Worm (Caenorhabditis elegans): Measurements from ENCODE around the gene cyp-33D3.

cyp-33D3 gene

DNA sequence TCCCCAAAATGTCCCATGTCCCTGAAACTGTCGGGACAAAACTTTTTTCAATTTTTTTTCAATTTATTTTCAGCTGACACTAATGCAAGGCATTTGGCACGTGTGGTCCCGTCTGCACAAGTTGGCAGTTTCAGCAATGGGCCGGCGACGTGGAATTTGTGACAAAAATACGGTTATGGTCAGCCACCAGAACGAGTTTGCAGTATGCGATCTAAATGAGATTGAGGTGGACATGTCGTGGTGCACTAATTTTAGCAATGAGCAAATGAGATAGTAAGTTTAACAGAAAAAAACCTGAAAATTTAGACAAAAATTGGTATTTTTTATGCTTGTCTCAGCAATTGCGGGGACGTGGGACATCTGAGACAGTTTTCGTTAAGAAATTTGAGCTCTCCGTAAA, 5.4 kb upstream of the cyp-33D3 start:
- TF ChIP-seq hmbx-1 (tag; optimal IDR thresholded peaks at IDR 0.05) = no peak
- no peak for TF ChIP-seq sea-1 (GFP tag; conservative IDR thresholded peaks at IDR 0.05)
- TF ChIP-seq scrt-1 (GFP tag; IDR thresholded peaks at IDR 0.05) = no peak
- no peak for TF ChIP-seq pes-1 (GFP tag; IDR thresholded peaks at IDR 0.05)
- TF ChIP-seq ets-7 (tag; optimal IDR thresholded peaks at IDR 0.05) = no peak
- no peak for TF ChIP-seq ama-1 (optimal IDR thresholded peaks at IDR 0.05)
- TF ChIP-seq tbx-11 (GFP tag; IDR thresholded peaks at IDR 0.05) = no peak
- TF ChIP-seq ceh-36 (tag; optimal IDR thresholded peaks at IDR 0.05) = no peak

DNA sequence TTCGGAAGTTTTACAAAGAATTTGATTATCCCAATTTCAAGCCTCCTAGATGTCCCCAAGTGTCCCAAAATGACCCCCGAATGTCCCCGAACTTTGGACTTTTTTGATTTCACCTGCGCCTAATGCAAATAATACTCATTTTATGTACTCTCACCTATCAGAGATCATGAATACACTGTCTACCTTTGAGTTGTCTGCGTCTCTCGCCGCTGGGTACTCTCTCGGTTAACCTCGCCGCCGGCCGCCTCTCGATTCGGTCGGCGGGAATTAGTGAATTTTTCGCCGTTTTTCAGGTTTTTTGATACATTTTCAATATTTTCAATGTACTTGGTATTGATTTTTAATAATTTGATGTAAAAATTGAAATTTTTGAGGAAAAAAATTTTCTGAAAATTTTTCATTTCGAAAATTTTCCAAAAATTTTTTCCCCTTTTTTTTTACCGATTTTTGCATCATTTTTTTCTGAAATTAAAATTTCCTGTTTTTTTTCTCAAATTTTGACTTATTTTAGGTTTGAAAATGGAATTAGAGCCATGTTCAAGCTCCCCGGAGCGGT, 1.9 kb upstream of the cyp-33D3 start, which contains the start of gene nhr-65:
nhr-65 (plus strand) TSS at position 506 of the 556 bp plus-strand sequence.
- TF ChIP-seq F13C5.2 (tag; optimal IDR thresholded peaks at IDR 0.05) = no peak
- no peak for TF ChIP-seq scrt-1 (GFP tag; IDR thresholded peaks at IDR 0.05)
- TF ChIP-seq tbx-11 (GFP tag; IDR thresholded peaks at IDR 0.05) = no peak
- no peak for TF ChIP-seq aly-1 (tag; optimal IDR thresholded peaks at IDR 0.05)
- TF ChIP-seq tbx-37 (GFP tag; conservative IDR thresholded peaks at IDR 0.05) = no peak
- no peak for TF ChIP-seq B0310.2 (tag; optimal IDR thresholded peaks at IDR 0.05)
- TF ChIP-seq flt-1 (GFP tag; IDR thresholded peaks at IDR 0.05) = no peak
- TF ChIP-seq ceh-13 (GFP tag; optimal IDR thresholded peaks at IDR 0.05) = no peak
- no peak for TF ChIP-seq hmbx-1 (tag; optimal IDR thresholded peaks at IDR 0.05)

DNA sequence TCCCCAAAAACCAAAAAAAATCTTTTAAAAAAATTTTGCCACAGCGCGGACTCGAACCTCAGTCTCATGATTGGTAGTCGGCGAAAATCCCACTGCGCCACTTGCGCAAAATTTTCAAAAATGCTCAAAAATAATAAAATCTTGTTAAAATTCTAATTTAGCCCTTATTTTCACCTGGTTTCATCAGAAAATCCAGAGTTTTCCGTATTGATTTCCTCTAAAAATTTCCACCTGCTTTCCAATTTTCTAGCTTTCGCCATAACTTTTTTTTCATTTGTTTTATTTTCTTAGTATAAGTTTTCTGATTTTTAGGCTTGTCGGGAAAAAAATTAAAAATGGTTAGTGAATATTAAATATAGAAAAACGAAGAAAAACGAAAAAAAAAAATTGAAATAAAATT, 9.7 kb downstream of the cyp-33D3 start:
- TF ChIP-seq ama-1 (optimal IDR thresholded peaks at IDR 0.05) (no peak), B0310.2 (tag; optimal IDR thresholded peaks at IDR 0.05) (no peak), tbx-11 (GFP tag; IDR thresholded peaks at IDR 0.05) (no peak), pes-1 (GFP tag; IDR thresholded peaks at IDR 0.05) (no peak), ets-7 (tag; optimal IDR thresholded peaks at IDR 0.05) (no peak), F13C5.2 (tag; optimal IDR thresholded peaks at IDR 0.05) (no peak)

DNA sequence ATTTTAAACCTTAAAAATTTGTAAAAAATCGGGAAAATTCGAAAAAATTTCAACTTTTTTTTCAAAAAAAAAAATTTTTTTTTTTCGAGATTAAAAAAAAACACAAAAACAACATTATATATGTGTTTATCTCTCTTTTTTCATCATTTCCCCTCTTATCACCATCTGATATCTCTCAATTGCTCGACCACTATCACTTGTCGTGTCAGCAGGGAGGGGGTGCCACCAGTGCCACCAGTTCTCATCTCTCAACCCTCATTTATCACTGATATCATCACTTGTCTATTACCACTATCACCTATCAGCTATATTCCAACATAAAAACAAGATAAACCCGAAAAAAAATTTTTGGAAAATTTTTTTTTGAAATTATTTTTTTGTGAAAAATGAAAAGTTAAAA, 10.6 kb downstream of the cyp-33D3 start:
- no peak for TF ChIP-seq scrt-1 (GFP tag; IDR thresholded peaks at IDR 0.05)

DNA sequence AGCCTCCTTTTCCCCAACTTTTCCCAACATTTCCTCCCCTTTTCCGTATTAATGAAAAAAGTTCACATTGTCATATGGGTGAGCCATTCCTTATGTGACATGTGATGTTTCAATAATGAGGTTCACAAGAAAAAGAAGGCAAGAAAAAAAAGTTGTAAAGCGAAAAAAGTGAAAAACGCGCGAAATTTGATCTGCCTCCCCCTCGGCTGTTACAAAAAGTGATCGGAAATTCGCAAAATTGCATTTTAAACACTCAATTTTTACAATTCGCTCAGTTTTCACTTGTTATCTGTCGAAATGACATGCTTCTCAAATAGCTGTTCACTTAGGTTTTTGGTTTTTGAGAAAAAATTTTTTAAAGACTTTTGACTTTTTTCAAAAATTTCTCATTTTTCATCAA, 15.5 kb downstream of the cyp-33D3 start:
- TF ChIP-seq scrt-1 (GFP tag; IDR thresholded peaks at IDR 0.05) (no peak), sea-1 (GFP tag; conservative IDR thresholded peaks at IDR 0.05) (no peak), tra-4 (tag; optimal IDR thresholded peaks at IDR 0.05) (no peak), B0310.2 (tag; optimal IDR thresholded peaks at IDR 0.05) (no peak), ceh-13 (GFP tag; optimal IDR thresholded peaks at IDR 0.05) (no peak), tbx-37 (GFP tag; conservative IDR thresholded peaks at IDR 0.05) (no peak), F13C5.2 (tag; optimal IDR thresholded peaks at IDR 0.05) (no peak), pes-1 (GFP tag; IDR thresholded peaks at IDR 0.05) (no peak), ama-1 (optimal IDR thresholded peaks at IDR 0.05) (no peak)

DNA sequence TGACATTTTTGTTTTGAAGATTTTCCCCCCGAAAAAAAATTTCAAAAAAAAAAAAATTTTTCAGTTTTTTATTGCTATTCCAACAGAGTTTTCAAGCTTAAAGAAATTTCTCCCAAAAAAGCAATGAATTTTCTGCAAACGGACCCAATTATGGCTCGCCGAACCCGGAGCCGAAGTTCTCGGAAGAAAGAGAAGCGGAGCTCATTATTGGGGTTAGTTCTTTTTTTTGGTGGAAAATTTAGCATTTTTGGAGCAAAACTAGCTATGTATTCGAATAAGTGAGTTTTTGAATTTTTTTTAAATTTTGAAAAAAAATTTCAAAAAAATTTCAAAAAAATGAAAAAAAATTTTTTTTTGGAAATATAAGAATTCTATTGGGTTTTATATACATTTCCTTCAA, 17.4 kb downstream of the cyp-33D3 start, which contains the start of gene ncs-5:
ncs-5 (plus strand) TSS at position 124 of the 400 bp plus-strand sequence.
- TF ChIP-seq ets-7 (tag; optimal IDR thresholded peaks at IDR 0.05) (no peak), hmbx-1 (tag; optimal IDR thresholded peaks at IDR 0.05) (no peak), ceh-13 (GFP tag; optimal IDR thresholded peaks at IDR 0.05) (no peak), hnd-1 (tag; optimal IDR thresholded peaks at IDR 0.05) (no peak), pes-1 (GFP tag; IDR thresholded peaks at IDR 0.05) (no peak), scrt-1 (GFP tag; IDR thresholded peaks at IDR 0.05) (no peak), ama-1 (optimal IDR thresholded peaks at IDR 0.05) (no peak), hmg-4 (GFP tag; optimal IDR thresholded peaks at IDR 0.05) (no peak), flt-1 (GFP tag; IDR thresholded peaks at IDR 0.05) (no peak), tbx-11 (GFP tag; IDR thresholded peaks at IDR 0.05) (no peak), ceh-36 (tag; optimal IDR thresholded peaks at IDR 0.05) (no peak)

DNA sequence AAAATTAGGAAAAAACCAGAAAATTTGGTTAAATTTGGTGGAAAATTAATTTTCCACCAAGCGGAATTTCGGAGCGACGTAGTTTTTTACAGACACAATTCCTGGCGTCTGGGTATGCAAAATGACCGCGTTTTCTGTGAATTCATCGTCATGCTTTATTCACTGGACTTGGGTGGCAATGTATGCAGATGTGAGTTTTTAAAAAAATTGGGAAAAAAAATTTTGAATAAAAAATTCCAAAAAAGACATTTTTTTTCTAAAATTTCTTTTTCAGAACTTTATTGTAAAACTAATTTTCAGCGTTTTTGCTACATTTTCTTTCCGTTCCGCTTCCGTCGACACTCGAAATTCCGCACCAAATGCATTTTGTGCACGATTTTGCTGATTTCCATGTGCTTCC, 25.7 kb downstream of the cyp-33D3 start, which contains the start of gene C54E10.7:
C54E10.7 (plus strand) TSS at position 301 of the 400 bp plus-strand sequence.
- TF ChIP-seq pes-1 (GFP tag; IDR thresholded peaks at IDR 0.05) (no peak), aly-1 (tag; optimal IDR thresholded peaks at IDR 0.05) (no peak), tbx-11 (GFP tag; IDR thresholded peaks at IDR 0.05) (no peak), F13C5.2 (tag; optimal IDR thresholded peaks at IDR 0.05) (no peak), ama-1 (optimal IDR thresholded peaks at IDR 0.05) (no peak), tbx-37 (GFP tag; conservative IDR thresholded peaks at IDR 0.05) (no peak), hnd-1 (tag; optimal IDR thresholded peaks at IDR 0.05) (no peak), hmg-4 (GFP tag; optimal IDR thresholded peaks at IDR 0.05) (no peak), hmbx-1 (tag; optimal IDR thresholded peaks at IDR 0.05) (no peak), ets-7 (tag; optimal IDR thresholded peaks at IDR 0.05) (no peak), scrt-1 (GFP tag; IDR thresholded peaks at IDR 0.05) (no peak), sea-1 (GFP tag; conservative IDR thresholded peaks at IDR 0.05) (no peak), B0310.2 (tag; optimal IDR thresholded peaks at IDR 0.05) (no peak), ceh-13 (GFP tag; optimal IDR thresholded peaks at IDR 0.05) (no peak)

DNA sequence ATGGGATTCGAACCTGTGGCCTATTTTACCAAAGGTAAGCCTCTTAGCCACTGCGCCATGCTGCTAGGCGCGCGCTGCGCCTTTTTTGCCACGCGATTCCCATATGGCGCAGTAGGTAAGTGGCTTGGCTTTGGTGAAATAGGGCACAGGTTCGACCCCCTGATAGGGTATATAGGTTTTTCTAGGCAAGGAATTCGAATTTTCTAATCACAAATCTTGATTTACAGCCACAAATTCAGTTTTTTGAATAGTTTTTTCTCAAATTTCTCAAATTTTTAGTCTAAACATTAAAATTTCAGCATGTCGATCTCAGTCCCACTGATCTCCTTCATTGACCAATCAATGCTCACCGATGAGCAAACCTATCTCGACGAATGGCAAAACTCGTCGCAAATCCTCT, 26.3 kb downstream of the cyp-33D3 start, which contains the start of gene C54E10.3:
C54E10.3 (plus strand) TSS at position 301 of the 400 bp plus-strand sequence.
- TF ChIP-seq hmg-4 (GFP tag; optimal IDR thresholded peaks at IDR 0.05) (no peak), ceh-13 (GFP tag; optimal IDR thresholded peaks at IDR 0.05) (no peak), ama-1 (optimal IDR thresholded peaks at IDR 0.05) (no peak), flt-1 (GFP tag; IDR thresholded peaks at IDR 0.05) (no peak), B0310.2 (tag; optimal IDR thresholded peaks at IDR 0.05) (no peak), pes-1 (GFP tag; IDR thresholded peaks at IDR 0.05) (no peak), tra-4 (tag; optimal IDR thresholded peaks at IDR 0.05) (no peak), hnd-1 (tag; optimal IDR thresholded peaks at IDR 0.05) (no peak), ets-7 (tag; optimal IDR thresholded peaks at IDR 0.05) (no peak), F13C5.2 (tag; optimal IDR thresholded peaks at IDR 0.05) (no peak), ceh-36 (tag; optimal IDR thresholded peaks at IDR 0.05) (no peak), sea-1 (GFP tag; conservative IDR thresholded peaks at IDR 0.05) (no peak), tbx-11 (GFP tag; IDR thresholded peaks at IDR 0.05) (no peak), aly-1 (tag; optimal IDR thresholded peaks at IDR 0.05) (no peak), hmbx-1 (tag; optimal IDR thresholded peaks at IDR 0.05) (no peak), tbx-37 (GFP tag; conservative IDR thresholded peaks at IDR 0.05) (no peak), scrt-1 (GFP tag; IDR thresholded peaks at IDR 0.05) (no peak)

All from whole organism, early embryonic.